Worm (Caenorhabditis elegans) whole organism, late embryonic: ENCODE measurements around the gene B0403.3.

Experiments
- F13H6.1 ChIP-seq: sonication (generic microtip); optimal IDR thresholded peaks from 2 replicates; lab custom pipeline; 2016; ENCODE audit warnings: missing genetic modification characterization, missing compliant biosample characterization
- ama-1 ChIP-seq: fragments of 150-350 bp; optimal IDR thresholded peaks from 2 replicates; lab custom pipeline; 2014
- ceh-22 ChIP-seq: sonication (generic microtip); optimal IDR thresholded peaks from 2 replicates; lab custom pipeline; 2017; ENCODE audit warnings: missing biosample characterization, missing genetic modification characterization
- fax-1 ChIP-seq: sonication (generic microtip); optimal IDR thresholded peaks from 2 replicates; lab custom pipeline; 2016; ENCODE audit warnings: missing genotype, missing genetic modification characterization, missing compliant biosample characterization
- fkh-10 ChIP-seq: fragments of 150-350 bp; optimal IDR thresholded peaks from 2 replicates; lab custom pipeline; 2014; ENCODE audit warnings: missing biosample characterization, missing genetic modification reagents, missing genetic modification characterization
- nfya-1 ChIP-seq: sonication (generic microtip); optimal IDR thresholded peaks from 2 replicates; lab custom pipeline; 2017; ENCODE audit warnings: missing genetic modification characterization, mild to moderate bottlenecking, missing compliant biosample characterization, antibody characterized with exemption, moderate library complexity
- pag-3 ChIP-seq: sonication (generic microtip); optimal IDR thresholded peaks from 2 replicates; lab custom pipeline; 2016; ENCODE audit warnings: missing compliant biosample characterization, missing genetic modification characterization, borderline replicate concordance
- pqm-1 ChIP-seq: sonication (generic microtip); optimal IDR thresholded peaks from 2 replicates; lab custom pipeline; 2016; ENCODE audit warnings: missing genetic modification characterization, missing compliant biosample characterization
- pros-1 ChIP-seq: fragments of 150-350 bp; optimal IDR thresholded peaks from 2 replicates; lab custom pipeline; 2014; ENCODE audit warnings: missing biosample characterization, missing genetic modification reagents, missing genetic modification characterization
- sox-4 ChIP-seq: sonication (generic microtip); optimal IDR thresholded peaks from 2 replicates; lab custom pipeline; 2017; ENCODE audit warnings: mild to moderate bottlenecking, missing genetic modification characterization, inconsistent platforms, missing compliant biosample characterization

DNA sequence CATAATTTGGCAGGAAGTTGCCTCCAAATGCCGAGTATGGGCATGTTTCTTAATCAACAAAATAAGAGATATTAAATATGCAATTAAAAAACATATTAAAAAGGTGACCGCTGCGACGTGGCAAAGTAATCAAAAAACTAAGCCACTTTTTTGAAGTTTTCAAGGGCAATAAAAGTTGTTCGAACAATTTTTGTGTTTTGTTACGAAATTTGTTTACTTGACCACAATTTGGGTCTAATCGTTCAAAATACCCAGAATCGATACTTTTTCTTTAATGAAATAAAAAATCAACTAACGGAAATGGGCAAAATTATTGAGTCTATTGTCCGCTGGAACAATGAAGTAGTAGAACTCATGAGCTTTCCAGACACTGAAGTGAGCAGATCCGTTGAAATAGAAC lies 21.9 kb upstream of the B0403.3 start, which contains the start of gene Y1B5A.1:
- no peak for TF ChIP-seq pqm-1
- no peak for TF ChIP-seq fax-1 (tag; lab: Kevin White, UChicago)
- no peak for TF ChIP-seq fkh-10
- TF ChIP-seq nfya-1 (tag; lab: Kevin White, UChicago), result no peak
- TF ChIP-seq sox-4 (tag; lab: Kevin White, UChicago), result no peak
- TF ChIP-seq pros-1 (tag; lab: Kevin White, UChicago), result no peak
- no peak for TF ChIP-seq ceh-22 (tag; lab: Kevin White, UChicago)
- no peak for TF ChIP-seq F13H6.1 (tag; lab: Kevin White, UChicago)
- TF ChIP-seq pag-3 (tag; lab: Kevin White, UChicago), result no peak
- TF ChIP-seq ama-1, result no peak
